Fruit fly (Drosophila melanogaster): ENCODE results near the gene CG3556.
A peak's percentile ranks its signal among the peaks of the same experiment; 100 is the strongest.

The CG3556 gene

DNA sequence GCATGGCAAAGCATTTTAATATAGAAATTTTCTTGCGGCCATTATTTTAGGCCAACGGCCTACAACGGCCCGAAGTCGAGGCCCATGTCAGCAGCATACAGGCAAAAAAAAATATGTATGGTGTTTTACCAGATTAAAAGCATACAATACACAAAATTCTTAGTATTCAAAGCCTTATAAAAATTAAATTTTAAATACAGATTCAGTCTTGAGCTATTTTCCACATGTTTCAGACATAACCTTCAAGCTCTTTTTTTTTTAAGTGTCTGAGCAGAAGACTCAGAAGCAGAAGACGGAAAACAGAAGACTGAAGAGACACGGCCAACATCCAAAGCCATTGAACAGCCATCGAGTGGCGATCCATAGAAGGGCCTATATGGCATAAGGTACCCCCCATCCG is 51.7 kb downstream of the CG3556 start (continued):
- peak; percentile 24 for TF ChIP-seq topi (GFP tag; optimal IDR thresholded peaks at IDR 0.05)
- no peak for TF ChIP-seq salr (GFP tag; optimal IDR thresholded peaks at IDR 0.05)
- no peak for TF ChIP-seq dsx (GFP tag; optimal IDR thresholded peaks at IDR 0.05; ENCODE audit: poor library complexity, severe bottlenecking)
- TF ChIP-seq Sox14 (GFP tag; optimal IDR thresholded peaks at IDR 0.05), result no peak
- no peak for TF ChIP-seq CG7368 (GFP tag; optimal IDR thresholded peaks at IDR 0.05)
- TF ChIP-seq CG15336 (GFP tag; IDR thresholded peaks at IDR 0.05), result peak; percentile 23; the same call in 1 of the 2 replicates
- TF ChIP-seq Sox15 (GFP tag; optimal IDR thresholded peaks at IDR 0.05), result no peak

DNA sequence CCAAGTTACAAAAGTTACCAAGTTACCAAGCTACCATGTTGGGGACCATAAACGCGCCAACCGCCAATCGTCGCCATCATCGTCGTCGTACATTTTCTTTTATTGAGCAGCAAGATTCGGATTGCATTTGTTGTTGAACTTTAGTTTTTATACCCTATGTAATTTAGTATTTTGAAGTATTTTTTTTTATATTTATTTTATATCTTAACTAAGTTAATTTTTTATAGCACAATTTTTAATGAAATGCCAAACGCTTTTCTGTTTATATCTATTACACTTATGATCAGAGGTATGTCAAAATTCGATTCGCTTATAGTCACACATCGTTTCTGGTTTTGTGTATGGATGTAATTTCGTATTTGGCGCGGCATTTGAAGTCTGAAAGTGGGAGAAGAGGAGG is 52.4 kb downstream of the CG3556 start:
- TF ChIP-seq acj6 (GFP tag; optimal IDR thresholded peaks at IDR 0.05), result no peak
- TF ChIP-seq Smox (GFP tag; optimal IDR thresholded peaks at IDR 0.05), result no peak
- no peak for TF ChIP-seq Ets96B (tag; optimal IDR thresholded peaks at IDR 0.05)
- TF ChIP-seq OdsH (GFP tag; optimal IDR thresholded peaks at IDR 0.05), result no peak
- no peak for TF ChIP-seq CG8319 (GFP tag; optimal IDR thresholded peaks at IDR 0.05)
- TF ChIP-seq Sox14 (GFP tag; optimal IDR thresholded peaks at IDR 0.05), result no peak
- TF ChIP-seq dac (GFP tag; optimal IDR thresholded peaks at IDR 0.05), result no peak
- no peak for TF ChIP-seq Lpt (GFP tag; optimal IDR thresholded peaks at IDR 0.05)
- TF ChIP-seq fd85E (GFP tag; optimal IDR thresholded peaks at IDR 0.05), result no peak
- TF ChIP-seq Hr39 (GFP tag; optimal IDR thresholded peaks at IDR 0.05), result no peak
- no peak for TF ChIP-seq Met (GFP tag; optimal IDR thresholded peaks at IDR 0.05)
- TF ChIP-seq lz (GFP tag; optimal IDR thresholded peaks at IDR 0.05), result no peak
- no peak for TF ChIP-seq pdm3 (GFP tag; optimal IDR thresholded peaks at IDR 0.05)
- TF ChIP-seq CG9139 (GFP tag; optimal IDR thresholded peaks at IDR 0.05), result no peak
- no peak for TF ChIP-seq CG1621 (tag; optimal IDR thresholded peaks at IDR 0.05)
- TF ChIP-seq Ets21C (GFP tag; optimal IDR thresholded peaks at IDR 0.05), result no peak
- TF ChIP-seq CG31627 (GFP tag; optimal IDR thresholded peaks at IDR 0.05), result no peak
- no peak for TF ChIP-seq net (GFP tag; optimal IDR thresholded peaks at IDR 0.05)
- TF ChIP-seq Eip93F (GFP tag; optimal IDR thresholded peaks at IDR 0.05), result no peak
- TF ChIP-seq eg (GFP tag; IDR thresholded peaks at IDR 0.05), result peak; percentile 48; the same call in 1 of the 3 replicates
- TF ChIP-seq fkh (GFP tag; optimal IDR thresholded peaks at IDR 0.05), result no peak
- TF ChIP-seq CG7368 (GFP tag; optimal IDR thresholded peaks at IDR 0.05), result no peak
- TF ChIP-seq dsx (GFP tag; optimal IDR thresholded peaks at IDR 0.05; ENCODE audit: poor library complexity, severe bottlenecking), result no peak
- TF ChIP-seq Sox102F (GFP tag; optimal IDR thresholded peaks at IDR 0.05), result no peak
- TF ChIP-seq Hr4 (GFP tag; optimal IDR thresholded peaks at IDR 0.05), result peak; percentile 16
- TF ChIP-seq cyc (GFP tag; optimal IDR thresholded peaks at IDR 0.05), result no peak
- TF ChIP-seq CG34406 (GFP tag; optimal IDR thresholded peaks at IDR 0.05), result no peak
- TF ChIP-seq CG3919 (GFP tag; optimal IDR thresholded peaks at IDR 0.05), result no peak
- no peak for TF ChIP-seq esn (GFP tag; optimal IDR thresholded peaks at IDR 0.05)
- TF ChIP-seq CG4318 (GFP tag; optimal IDR thresholded peaks at IDR 0.05), result peak; percentile 7
- no peak for TF ChIP-seq CG6808 (GFP tag; optimal IDR thresholded peaks at IDR 0.05)
- TF ChIP-seq CG6854 (GFP tag; optimal IDR thresholded peaks at IDR 0.05), result no peak
- no peak for TF ChIP-seq CG11294 (GFP tag; IDR thresholded peaks at IDR 0.05)
- no peak for TF ChIP-seq Gug (GFP tag; IDR thresholded peaks at IDR 0.05)
- TF ChIP-seq CG3032 (tag; optimal IDR thresholded peaks at IDR 0.05), result no peak
- TF ChIP-seq fd59A (GFP tag; optimal IDR thresholded peaks at IDR 0.05), result no peak
- TF ChIP-seq CG11902 (GFP tag; optimal IDR thresholded peaks at IDR 0.05), result no peak
- no peak for TF ChIP-seq topi (GFP tag; optimal IDR thresholded peaks at IDR 0.05)
- TF ChIP-seq CG11762 (GFP tag; optimal IDR thresholded peaks at IDR 0.05; ENCODE audit: insufficient read depth), result no peak
- TF ChIP-seq Blimp-1 (GFP tag; optimal IDR thresholded peaks at IDR 0.05), result no peak
- no peak for TF ChIP-seq CG6792 (GFP tag; optimal IDR thresholded peaks at IDR 0.05)
- peak; percentile 67 for TF ChIP-seq CG8119 (GFP tag; IDR thresholded peaks at IDR 0.05)
- TF ChIP-seq CG10669 (GFP tag; optimal IDR thresholded peaks at IDR 0.05), result no peak
- peak; percentile 56 for TF ChIP-seq CG32006 (GFP tag; optimal IDR thresholded peaks at IDR 0.05)
- TF ChIP-seq CG6163 (GFP tag; IDR thresholded peaks at IDR 0.05), result peak; percentile 45; the same call in 1 of the 3 replicates
- no peak for TF ChIP-seq Eip75B (GFP tag; optimal IDR thresholded peaks at IDR 0.05)
- TF ChIP-seq CG8632 (GFP tag; optimal IDR thresholded peaks at IDR 0.05), result no peak

All from whole organism, prepupa.